Fruit fly (Drosophila melanogaster) whole organism, embryonic: ENCODE data around the gene BRWD3.
A peak's percentile ranks its signal among the peaks of the same experiment; 100 is the strongest.

Experiments
- Antp ChIP-seq: fragments of 200-800 bp; sonication (Bioruptor generic); optimal IDR thresholded peaks from 3 replicates; lab custom pipeline; 2016; ENCODE audit warnings: missing biosample characterization, missing genetic modification characterization
- BEAF-32 ChIP-seq: fragments of 200-800 bp; sonication (Bioruptor generic); optimal IDR thresholded peaks from 3 replicates; lab custom pipeline; 2017; ENCODE audit warnings: missing biosample characterization, missing genetic modification characterization, mild to moderate bottlenecking, moderate library complexity, missing genetic modification reagents
- Bteb2 ChIP-seq: fragments of 200-800 bp; sonication (Bioruptor generic); optimal IDR thresholded peaks from 2 replicates; lab custom pipeline; 2016; ENCODE audit warnings: missing biosample characterization, missing genetic modification characterization
- CG1024 ChIP-seq: fragments of 200-800 bp; sonication (Bioruptor generic); IDR thresholded peaks from 2 replicates; pipeline ENCODE4 v1.3.6; 2022; ENCODE audit warnings: missing biosample characterization, missing genetic modification characterization
- CG10274 ChIP-seq: fragments of 200-800 bp; sonication (Bioruptor generic); optimal IDR thresholded peaks from 3 replicates; lab custom pipeline; 2017; ENCODE audit warnings: missing biosample characterization, mild to moderate bottlenecking, missing genetic modification characterization
- CG12104 ChIP-seq: fragments of 200-800 bp; sonication (Bioruptor generic); optimal IDR thresholded peaks from 3 replicates; lab custom pipeline; 2016; ENCODE audit warnings: missing biosample characterization, missing genetic modification characterization
- CG12391 ChIP-seq: fragments of 200-800 bp; sonication (Bioruptor generic); optimal IDR thresholded peaks from 3 replicates; lab custom pipeline; 2018; ENCODE audit warnings: missing biosample characterization, mild to moderate bottlenecking, missing genetic modification characterization, moderate library complexity
- CG13296 ChIP-seq: fragments of 200-800 bp; sonication (Bioruptor generic); optimal IDR thresholded peaks from 3 replicates; lab custom pipeline; 2018; ENCODE audit warnings: missing biosample characterization, mild to moderate bottlenecking, missing genetic modification characterization
- CG16813 ChIP-seq: fragments of 200-800 bp; sonication (Bioruptor generic); IDR thresholded peaks from 3 replicates; pipeline ENCODE4 v1.3.6; 2022; ENCODE audit warnings: missing biosample characterization, missing genetic modification characterization; ENCODE audit not compliant: partially characterized antibody
- CG16815 ChIP-seq: fragments of 200-800 bp; sonication (Bioruptor generic); optimal IDR thresholded peaks from 3 replicates; lab custom pipeline; 2017; ENCODE audit warnings: missing biosample characterization, mild to moderate bottlenecking, missing genetic modification characterization
- CG17802 ChIP-seq: fragments of 200-800 bp; sonication (Bioruptor generic); optimal IDR thresholded peaks from 2 replicates; lab custom pipeline; 2018; ENCODE audit warnings: missing biosample characterization, mild to moderate bottlenecking, missing genetic modification characterization, moderate library complexity
- CG18599 ChIP-seq: fragments of 200-800 bp; sonication (Bioruptor generic); optimal IDR thresholded peaks from 3 replicates; lab custom pipeline; 2017; ENCODE audit warnings: missing biosample characterization, missing genetic modification characterization, mild to moderate bottlenecking, moderate library complexity, missing genetic modification reagents
- CG18619 ChIP-seq: fragments of 200-800 bp; sonication (Bioruptor generic); optimal IDR thresholded peaks from 3 replicates; lab custom pipeline; 2017; ENCODE audit warnings: missing biosample characterization, mild to moderate bottlenecking, missing genetic modification characterization
- CG2202 ChIP-seq: fragments of 200-800 bp; sonication (Bioruptor generic); optimal IDR thresholded peaks from 2 replicates; lab custom pipeline; 2018; ENCODE audit warnings: missing biosample characterization, mild to moderate bottlenecking, missing genetic modification characterization
- CG30403 ChIP-seq: fragments of 200-800 bp; sonication (Bioruptor generic); optimal IDR thresholded peaks from 3 replicates; lab custom pipeline; 2016; ENCODE audit warnings: missing biosample characterization, missing genetic modification characterization
- CG3726 ChIP-seq: fragments of 200-800 bp; sonication (Bioruptor generic); IDR thresholded peaks from 3 replicates; pipeline ENCODE4, ENCODE4 v1.3.6; 2022; ENCODE audit warnings: missing biosample characterization, missing genetic modification characterization
- CG42726 ChIP-seq: fragments of 200-800 bp; sonication (Bioruptor generic); IDR thresholded peaks from 2 replicates; pipeline ENCODE4 v1.3.6; 2022; ENCODE audit warnings: missing biosample characterization, missing genetic modification characterization; ENCODE audit not compliant: partially characterized antibody
- CG4360 ChIP-seq: fragments of 200-800 bp; sonication (Bioruptor generic); IDR thresholded peaks from 2 replicates; pipeline ENCODE4 v1.3.6; 2022; ENCODE audit warnings: missing biosample characterization, missing genetic modification characterization
- CG7357 ChIP-seq: fragments of 200-800 bp; sonication (Bioruptor generic); IDR thresholded peaks from 3 replicates; pipeline ENCODE4 v1.3.6; 2022; ENCODE audit warnings: missing biosample characterization, missing genetic modification characterization
- E2f1 ChIP-seq: fragments of 200-800 bp; sonication (Bioruptor generic); IDR thresholded peaks from 2 replicates; pipeline ENCODE4 v1.3.6; 2022; ENCODE audit warnings: missing biosample characterization, missing genetic modification characterization
- E2f2 ChIP-seq: fragments of 200-800 bp; sonication (Bioruptor generic); IDR thresholded peaks from 2 replicates; pipeline ENCODE4 v1.3.6; 2022; ENCODE audit warnings: missing biosample characterization, missing genetic modification characterization
- ERR ChIP-seq: fragments of 200-800 bp; sonication (Bioruptor generic); optimal IDR thresholded peaks from 2 replicates; lab custom pipeline; 2016; ENCODE audit warnings: missing biosample characterization, missing genetic modification characterization
- HLHmδ ChIP-seq: fragments of 200-800 bp; sonication (Bioruptor generic); optimal IDR thresholded peaks from 2 replicates; lab custom pipeline; 2018; ENCODE audit warnings: missing biosample characterization, mild to moderate bottlenecking, missing genetic modification characterization, moderate library complexity
- Hr51 ChIP-seq, 2 experiments: fragments of 200-800 bp; sonication (Bioruptor generic); optimal IDR thresholded peaks; 2 replicates in 1 of 2; 3 replicates in 1 of 2; lab custom pipeline; 2016 to 2018; ENCODE audit warnings: missing biosample characterization in 2 of 2, missing genetic modification characterization in 2 of 2, mild to moderate bottlenecking in 1 of 2, moderate library complexity in 1 of 2
- Lim3 ChIP-seq: fragments of 200-800 bp; sonication (Bioruptor generic); IDR thresholded peaks from 2 replicates; pipeline ENCODE4 v1.3.6; 2022; ENCODE audit warnings: missing biosample characterization, missing genetic modification characterization
- NC2β ChIP-seq: fragments of 200-800 bp; sonication (Bioruptor generic); optimal IDR thresholded peaks from 2 replicates; lab custom pipeline; 2016; ENCODE audit warnings: missing biosample characterization, missing genetic modification characterization
- NK7.1 ChIP-seq: fragments of 200-800 bp; sonication (Bioruptor generic); optimal IDR thresholded peaks from 3 replicates; lab custom pipeline; 2016; ENCODE audit warnings: missing biosample characterization, missing genetic modification characterization
- Nf-YB ChIP-seq: fragments of 200-800 bp; sonication (Bioruptor generic); optimal IDR thresholded peaks from 3 replicates; lab custom pipeline; 2019; ENCODE audit warnings: missing biosample characterization, mild to moderate bottlenecking, missing genetic modification characterization, moderate library complexity
- Side ChIP-seq: fragments of 200-800 bp; sonication (Bioruptor generic); optimal IDR thresholded peaks from 2 replicates; lab custom pipeline; 2016; ENCODE audit warnings: missing biosample characterization, missing genetic modification characterization
- Sry-δ ChIP-seq: fragments of 200-800 bp; sonication (Bioruptor generic); optimal IDR thresholded peaks from 2 replicates; lab custom pipeline; 2016; ENCODE audit warnings: missing biosample characterization, missing genetic modification characterization
- Tbp ChIP-seq: fragments of >200 bp; optimal IDR thresholded peaks from 2 replicates; lab custom pipeline; 2018; ENCODE audit warnings: missing biosample characterization, missing genetic modification characterization
- Xbp1 ChIP-seq: fragments of 200-800 bp; sonication (Bioruptor generic); optimal IDR thresholded peaks from 3 replicates; lab custom pipeline; 2016; ENCODE audit warnings: missing biosample characterization, mild to moderate bottlenecking, missing genetic modification characterization
- caup ChIP-seq: fragments of 200-800 bp; sonication (Bioruptor generic); optimal IDR thresholded peaks from 3 replicates; lab custom pipeline; 2017; ENCODE audit warnings: missing biosample characterization, mild to moderate bottlenecking, missing genetic modification characterization, moderate library complexity; ENCODE audit not compliant: severe bottlenecking
- dan ChIP-seq: fragments of 200-800 bp; sonication (Bioruptor generic); IDR thresholded peaks from 2 replicates; pipeline ENCODE4 v1.3.6; 2022; ENCODE audit warnings: missing biosample characterization, missing genetic modification characterization
- dmrt99B ChIP-seq: fragments of 200-800 bp; sonication (Bioruptor generic); optimal IDR thresholded peaks from 2 replicates; lab custom pipeline; 2018; ENCODE audit warnings: missing biosample characterization, mild to moderate bottlenecking, missing genetic modification characterization, moderate library complexity
- gro ChIP-seq: fragments of 200-800 bp; sonication (Bioruptor generic); optimal IDR thresholded peaks from 2 replicates; lab custom pipeline; 2016; ENCODE audit warnings: missing biosample characterization, missing genetic modification characterization
- klu ChIP-seq: fragments of 200-800 bp; sonication (Bioruptor generic); IDR thresholded peaks from 2 replicates; pipeline ENCODE4 v1.3.6; 2022; ENCODE audit warnings: missing biosample characterization, missing genetic modification characterization
- lmd ChIP-seq: fragments of 200-800 bp; sonication (Bioruptor generic); IDR thresholded peaks from 2 replicates; pipeline ENCODE4 v1.3.6; 2022; ENCODE audit warnings: missing biosample characterization, missing genetic modification characterization
- mld ChIP-seq: fragments of 200-800 bp; sonication (Bioruptor generic); IDR thresholded peaks from 3 replicates; pipeline ENCODE4 v1.3.6; 2022; ENCODE audit warnings: missing biosample characterization, missing genetic modification characterization; ENCODE audit not compliant: partially characterized antibody
- p53 ChIP-seq: fragments of 200-800 bp; sonication (Bioruptor generic); optimal IDR thresholded peaks from 2 replicates; lab custom pipeline; 2016; ENCODE audit warnings: missing biosample characterization, missing genetic modification characterization
- ranshi ChIP-seq: fragments of 200-800 bp; sonication (Bioruptor generic); IDR thresholded peaks from 2 replicates; pipeline ENCODE4 v1.3.6; 2022; ENCODE audit warnings: missing biosample characterization, missing genetic modification characterization
- run ChIP-seq: fragments of 200-800 bp; sonication (Bioruptor generic); optimal IDR thresholded peaks from 3 replicates; lab custom pipeline; 2018; ENCODE audit warnings: missing biosample characterization, mild to moderate bottlenecking, missing genetic modification characterization
- slbo ChIP-seq: fragments of 200-800 bp; sonication (Bioruptor generic); IDR thresholded peaks from 2 replicates; pipeline ENCODE4 v1.3.6; 2022; ENCODE audit warnings: missing biosample characterization, missing genetic modification characterization
- sna ChIP-seq: fragments of 200-800 bp; sonication (Bioruptor generic); IDR thresholded peaks from 2 replicates; pipeline ENCODE4 v1.3.6; 2022; ENCODE audit warnings: missing biosample characterization, missing genetic modification characterization; ENCODE audit not compliant: partially characterized antibody
- sug ChIP-seq: fragments of 200-800 bp; optimal IDR thresholded peaks from 2 replicates; lab custom pipeline; 2019; ENCODE audit warnings: missing biosample characterization, mild to moderate bottlenecking, missing genetic modification characterization, moderate library complexity
- unpg ChIP-seq: fragments of 200-800 bp; sonication (Bioruptor generic); optimal IDR thresholded peaks from 3 replicates; lab custom pipeline; 2018; ENCODE audit warnings: missing biosample characterization, mild to moderate bottlenecking, missing genetic modification characterization, moderate library complexity
- vfl ChIP-seq: fragments of 200-800 bp; sonication (Bioruptor generic); optimal IDR thresholded peaks from 2 replicates; lab custom pipeline; 2016; ENCODE audit warnings: missing biosample characterization, missing genetic modification characterization
- vnd ChIP-seq: fragments of 200-800 bp; sonication (Bioruptor generic); IDR thresholded peaks from 3 replicates; pipeline ENCODE4 v1.3.6; 2022; ENCODE audit warnings: missing biosample characterization, missing genetic modification characterization; ENCODE audit not compliant: partially characterized antibody
- zfh2 ChIP-seq: fragments of 200-800 bp; sonication (Bioruptor generic); optimal IDR thresholded peaks from 2 replicates; lab custom pipeline; 2016; ENCODE audit warnings: missing biosample characterization, missing genetic modification characterization

Gene BRWD3

dm6 chr3R:24348420-24349190, 29.8 kb downstream of the BRWD3 start, which contains the start of the genes CG5746 and CG6454 (continued):
- TF ChIP-seq CG1024 = no peak
- no peak for TF ChIP-seq sug
- no peak for TF ChIP-seq Bteb2
- TF ChIP-seq CG13296 = no peak
- TF ChIP-seq CG18599 (GFP tag; lab: Kevin White, UChicago) = no peak
- no peak for TF ChIP-seq CG3726 (GFP tag; lab: Robert Waterston, UW)
- peak; percentile 16 for TF ChIP-seq NC2β
- TF ChIP-seq zfh2 (GFP tag; lab: Kevin White, UChicago) = peak; percentile 78
- peak; percentile 78 for TF ChIP-seq CG30403 (GFP tag; lab: Kevin White, UChicago)
- TF ChIP-seq CG2202 = no peak
- no peak for TF ChIP-seq mld (GFP tag; lab: Robert Waterston, UW)
- TF ChIP-seq ranshi (GFP tag; lab: Robert Waterston, UW) = 0 out of 2 replicates have a peak, but pooled peaks have one; percentile 40
- TF ChIP-seq vfl (GFP tag; lab: Kevin White, UChicago) = peak; percentile 20
- TF ChIP-seq Antp = peak; percentile 11
- 0 out of 2 replicates have a peak, but pooled peaks have one; percentile 19 for TF ChIP-seq E2f1
- TF ChIP-seq slbo = peak; percentile 70
- no peak for TF ChIP-seq Lim3 (GFP tag; lab: Robert Waterston, UW)
- 0 out of 2 replicates have a peak, but pooled peaks have one; percentile 30 for TF ChIP-seq klu (GFP tag; lab: Robert Waterston, UW)
- peak; percentile 44 for TF ChIP-seq BEAF-32 (GFP tag; lab: Kevin White, UChicago)
- TF ChIP-seq run (tag; lab: Kevin White, UChicago) = no peak
- TF ChIP-seq HLHmδ (GFP tag; lab: Kevin White, UChicago) = no peak
- no peak for TF ChIP-seq dmrt99B (tag; lab: Kevin White, UChicago)
- TF ChIP-seq Sry-δ = peak; percentile 38
- TF ChIP-seq NK7.1 (GFP tag; lab: Kevin White, UChicago) = no peak
- TF ChIP-seq CG7357 (GFP tag; lab: Robert Waterston, UW) = no peak
- TF ChIP-seq CG18619 (GFP tag; lab: Kevin White, UChicago) = peak; percentile 62
- 0 out of 2 replicates have a peak, but pooled peaks have one; percentile 5 for TF ChIP-seq CG42726 (GFP tag; lab: Robert Waterston, UW)
- no peak for TF ChIP-seq vnd (GFP tag; lab: Robert Waterston, UW)
- peak; percentile 59 for TF ChIP-seq Tbp (GFP tag; lab: Kevin White, UChicago)
- peak; percentile 11 for TF ChIP-seq CG17802 (tag; lab: Kevin White, UChicago)
- TF ChIP-seq dan (GFP tag; lab: Robert Waterston, UW) = no peak
- peak in 1 of 2 experiments; percentile 50 for TF ChIP-seq Hr51 (GFP tag; optimal IDR thresholded peaks at IDR 0.05; lab: Kevin White, UChicago)
- no peak for TF ChIP-seq CG16813
- TF ChIP-seq CG12391 (tag; lab: Kevin White, UChicago) = peak; percentile 78
- TF ChIP-seq CG4360 (GFP tag; lab: Robert Waterston, UW) = peak; percentile 79
- no peak for TF ChIP-seq CG10274
- TF ChIP-seq unpg (GFP tag; lab: Kevin White, UChicago) = no peak
- TF ChIP-seq CG16815 (GFP tag; lab: Kevin White, UChicago) = peak; percentile 43
- TF ChIP-seq sna (GFP tag; lab: Robert Waterston, UW) = no peak
- TF ChIP-seq Nf-YB (GFP tag; lab: Kevin White, UChicago) = no peak
- no peak for TF ChIP-seq p53 (GFP tag; lab: Kevin White, UChicago)
- TF ChIP-seq caup (GFP tag; lab: Kevin White, UChicago) = no peak
- peak; percentile 28 for TF ChIP-seq Side
- TF ChIP-seq lmd (GFP tag; lab: Robert Waterston, UW) = peak; percentile 39; the same call in 1 of the 2 replicates
- TF ChIP-seq gro (GFP tag; lab: Kevin White, UChicago) = peak; percentile 53
- no peak for TF ChIP-seq ERR (GFP tag; lab: Kevin White, UChicago)
- TF ChIP-seq Xbp1 (GFP tag; lab: Kevin White, UChicago) = peak; percentile 68
- TF ChIP-seq CG12104 (GFP tag; lab: Kevin White, UChicago) = peak; percentile 46
- TF ChIP-seq E2f2 (GFP tag; lab: Robert Waterston, UW) = no peak; the same call in 1 of the 2 replicates
